Fruit fly (Drosophila melanogaster) whole organism, wandering third instar larva: Measurements from ENCODE around the gene CG43339.
A peak's percentile ranks its signal among the peaks of the same experiment; 100 is the strongest.

ENCODE experiments used
- Dfd ChIP-seq: fragments of >200 bp; optimal IDR thresholded peaks from 2 replicates; lab custom pipeline; 2017; ENCODE audit warnings: missing biosample characterization, missing genetic modification characterization
- Hnf4 ChIP-seq: fragments of 200-800 bp; sonication (Bioruptor generic); optimal IDR thresholded peaks from 2 replicates; lab custom pipeline; 2016; ENCODE audit warnings: missing biosample characterization, mild to moderate bottlenecking, missing genetic modification characterization
- Jra ChIP-seq: sonication (Bioruptor generic); optimal IDR thresholded peaks from 2 replicates; lab custom pipeline; 2016; ENCODE audit warnings: missing biosample characterization, missing genetic modification characterization
- Rel ChIP-seq, 2 experiments: fragments of 200-800 bp; sonication (Bioruptor generic) in 1 of 2; optimal IDR thresholded peaks; 2 replicates in 1 of 2; 3 replicates in 1 of 2; lab custom pipeline; 2016 to 2019; ENCODE audit warnings: mild to moderate bottlenecking in 2 of 2, missing biosample characterization in 2 of 2, missing genetic modification characterization in 2 of 2, moderate library complexity in 1 of 2
- lola ChIP-seq: fragments of >200 bp; optimal IDR thresholded peaks from 2 replicates; lab custom pipeline; 2017; ENCODE audit warnings: missing biosample characterization, missing genetic modification characterization

DNA sequence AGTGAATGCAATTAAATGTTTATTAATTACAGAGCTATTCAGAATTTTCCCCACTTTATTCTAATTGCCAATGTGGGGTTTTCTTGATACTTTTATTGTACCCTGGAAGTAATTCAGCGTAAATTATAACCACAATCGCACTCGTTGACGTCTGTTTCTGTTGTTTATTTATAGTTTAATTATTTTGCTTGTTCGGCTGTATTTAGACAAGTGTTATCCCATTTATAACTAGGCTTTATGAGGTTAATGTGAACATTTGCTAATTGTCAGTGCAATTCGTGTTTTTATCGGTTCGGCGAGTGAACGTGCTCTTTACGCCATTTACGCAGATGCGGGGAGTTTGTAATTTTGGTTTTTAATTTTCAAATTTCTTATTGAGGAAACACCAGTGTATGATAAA lies 48.1 kb downstream of the CG43339 start:
- TF ChIP-seq lola (GFP tag; lab: Kevin White, UChicago) (no peak), Jra (GFP tag; lab: Kevin White, UChicago) (no peak), Rel (GFP tag; optimal IDR thresholded peaks at IDR 0.05; lab: Kevin White, UChicago) (no peak), Rel (tag; optimal IDR thresholded peaks at IDR 0.05; lab: Kevin White, UChicago) (no peak), Hnf4 (GFP tag; lab: Kevin White, UChicago) (peak; percentile 10), Dfd (GFP tag; lab: Kevin White, UChicago) (no peak)
